Worm (Caenorhabditis elegans): Measurements from ENCODE around the gene chil-6.

chil-6 gene

DNA sequence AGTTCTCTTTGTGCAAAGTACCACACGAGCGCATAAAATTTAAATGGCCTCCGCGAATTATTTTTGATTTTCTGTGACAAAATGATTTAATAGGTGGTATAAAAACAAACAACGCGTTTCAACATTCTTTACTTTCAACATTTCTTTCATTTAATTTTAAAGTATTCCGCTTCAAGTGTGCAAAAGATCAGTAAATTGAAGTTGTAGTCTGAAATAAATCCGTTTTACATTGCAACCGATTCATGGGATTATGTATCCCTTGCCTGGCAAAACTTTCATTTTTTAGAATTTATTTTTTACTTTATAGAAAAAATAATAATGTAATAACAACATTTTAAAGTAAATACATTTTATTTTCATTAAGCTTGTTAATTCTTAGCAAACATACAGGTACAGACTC, 36.7 kb upstream of the chil-6 start, which contains the start of gene F26C11.1:
TSS of gene F26C11.1 (plus strand) at position 301 of the 400 bp plus-strand sequence.
- TF ChIP-seq Y105C5A.15 (GFP tag; IDR thresholded peaks at IDR 0.05) (no peak), zip-11 (GFP tag; IDR thresholded peaks at IDR 0.05) (no peak), daf-16 (GFP tag; optimal IDR thresholded peaks at IDR 0.05) (no peak), daf-16 (tag; optimal IDR thresholded peaks at IDR 0.05) (no peak), T20F7.1 (GFP tag; optimal IDR thresholded peaks at IDR 0.05) (no peak), lir-3 (tag; optimal IDR thresholded peaks at IDR 0.05) (no peak), cey-2 (tag; optimal IDR thresholded peaks at IDR 0.05; ENCODE audit: borderline replicate concordance, insufficient read depth) (no peak), tag-97 (GFP tag; IDR thresholded peaks at IDR 0.05) (no peak), mxl-2 (GFP tag; conservative IDR thresholded peaks at IDR 0.05) (no peak), madf-9 (GFP tag; conservative IDR thresholded peaks at IDR 0.05) (no peak), dve-1 (tag; optimal IDR thresholded peaks at IDR 0.05; ENCODE audit: insufficient read depth) (no peak), Y48G9A.11 (GFP tag; IDR thresholded peaks at IDR 0.05) (no peak), nhr-42 (GFP tag; IDR thresholded peaks at IDR 0.05) (no peak), mdl-1 (tag; optimal IDR thresholded peaks at IDR 0.05) (no peak), dmd-9 (GFP tag; IDR thresholded peaks at IDR 0.05) (no peak), aly-2 (tag; optimal IDR thresholded peaks at IDR 0.05) (no peak), nhr-77 (tag; optimal IDR thresholded peaks at IDR 0.05) (no peak), rbr-2 (tag; optimal IDR thresholded peaks at IDR 0.05) (no peak), mdt-29 (GFP tag; IDR thresholded peaks at IDR 0.05) (no peak), fos-1 (tag; optimal IDR thresholded peaks at IDR 0.05) (no peak)

DNA sequence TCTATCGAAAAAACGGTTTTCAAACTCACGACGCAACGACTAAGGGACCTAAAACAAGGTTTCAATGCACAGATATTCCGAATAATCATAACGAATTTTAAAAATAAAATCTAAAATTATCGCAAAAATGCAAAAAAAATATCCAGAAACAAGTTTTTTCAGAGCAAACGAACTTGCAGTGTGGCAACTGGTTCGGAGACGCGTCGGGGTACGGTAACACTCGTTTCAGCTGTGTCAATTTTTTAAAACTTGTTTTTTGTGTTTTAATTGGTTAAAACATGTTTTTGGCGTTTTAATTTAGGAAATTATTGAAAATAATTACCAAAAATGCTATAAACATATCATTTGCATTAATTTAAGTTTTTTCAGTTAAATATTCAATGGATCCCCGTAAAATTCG, 34.7 kb upstream of the chil-6 start, which contains the start of gene C08H9.16:
TSS of gene C08H9.16 (plus strand) at position 370 of the 400 bp plus-strand sequence.
- TF ChIP-seq zfp-3 (GFP tag; conservative IDR thresholded peaks at IDR 0.05) (no peak), nhr-42 (GFP tag; IDR thresholded peaks at IDR 0.05) (no peak), Y75B8A.6 (GFP tag; IDR thresholded peaks at IDR 0.05) (no peak), lsy-2 (tag; optimal IDR thresholded peaks at IDR 0.05) (peak; percentile 89 to 99), lin-38 (GFP tag; IDR thresholded peaks at IDR 0.05) (no peak), lin-29 (GFP tag; IDR thresholded peaks at IDR 0.05) (no peak), jun-1 (tag; optimal IDR thresholded peaks at IDR 0.05) (no peak), pqm-1 (tag; optimal IDR thresholded peaks at IDR 0.05) (no peak), F10B5.3 (tag; optimal IDR thresholded peaks at IDR 0.05) (no peak), ceh-20 (GFP tag; IDR thresholded peaks at IDR 0.05) (no peak), lin-1 (GFP tag; IDR thresholded peaks at IDR 0.05) (no peak), ceh-32 (tag; optimal IDR thresholded peaks at IDR 0.05; ENCODE audit: poor library complexity) (no peak), T26A8.4 (GFP tag; IDR thresholded peaks at IDR 0.05) (no peak), php-3 (GFP tag; IDR thresholded peaks at IDR 0.05) (no peak), zip-2 (tag; optimal IDR thresholded peaks at IDR 0.05) (no peak), skn-1 (tag; optimal IDR thresholded peaks at IDR 0.05) (no peak), daf-19 (GFP tag; conservative IDR thresholded peaks at IDR 0.05) (no peak), dve-1 (tag; optimal IDR thresholded peaks at IDR 0.05; ENCODE audit: insufficient read depth) (peak; percentile 57), Y48G9A.11 (GFP tag; IDR thresholded peaks at IDR 0.05) (no peak), nhr-102 (tag; optimal IDR thresholded peaks at IDR 0.05) (no peak), egl-43 (GFP tag; IDR thresholded peaks at IDR 0.05) (no peak), ceh-62 (tag; optimal IDR thresholded peaks at IDR 0.05) (no peak), unc-39 (tag; optimal IDR thresholded peaks at IDR 0.05) (no peak), ZK337.2 (GFP tag; IDR thresholded peaks at IDR 0.05) (no peak), ctbp-1 (GFP tag; IDR thresholded peaks at IDR 0.05) (no peak), gei-8 (GFP tag; optimal IDR thresholded peaks at IDR 0.05) (no peak), nhr-237 (tag; optimal IDR thresholded peaks at IDR 0.05) (no peak), fkh-10 (GFP tag; optimal IDR thresholded peaks at IDR 0.05) (no peak), mxl-2 (GFP tag; conservative IDR thresholded peaks at IDR 0.05) (no peak), madf-5 (GFP tag; IDR thresholded peaks at IDR 0.05) (no peak), ZK546.5 (tag; optimal IDR thresholded peaks at IDR 0.05) (no peak), nhr-41 (GFP tag; IDR thresholded peaks at IDR 0.05) (no peak), mep-1 (tag; optimal IDR thresholded peaks at IDR 0.05) (peak; percentile 67), nhr-11 (tag; optimal IDR thresholded peaks at IDR 0.05) (peak; percentile 67), mes-2 (tag; optimal IDR thresholded peaks at IDR 0.05; ENCODE audit: poor library complexity, severe bottlenecking) (peak; percentile 68), nhr-10 (tag; optimal IDR thresholded peaks at IDR 0.05) (no peak)
